Worm (Caenorhabditis elegans) whole organism, L1 larva: ENCODE data around the gene Y50E8A.22.

Experiments
- aha-1 ChIP-seq: fragments of 150-350 bp; optimal IDR thresholded peaks from 2 replicates; lab custom pipeline; 2014; ENCODE audit warnings: missing biosample characterization, missing genetic modification characterization
- alr-1 ChIP-seq: fragments of 200-800 bp; sonication (Bioruptor generic); optimal IDR thresholded peaks from 2 replicates; lab custom pipeline; 2018; ENCODE audit warnings: borderline replicate concordance, mild to moderate bottlenecking, missing genetic modification characterization, missing compliant biosample characterization
- aly-2 ChIP-seq: fragments of 150-350 bp; optimal IDR thresholded peaks from 2 replicates; lab custom pipeline; 2014; ENCODE audit warnings: missing biosample characterization, missing genetic modification characterization
- ceh-90 ChIP-seq: sonication (generic microtip); optimal IDR thresholded peaks from 2 replicates; lab custom pipeline; 2016; ENCODE audit warnings: missing genetic modification characterization, missing compliant biosample characterization
- lin-39 ChIP-seq: fragments of 150-350 bp; optimal IDR thresholded peaks from 2 replicates; lab custom pipeline; 2014; ENCODE audit warnings: missing biosample characterization, missing genetic modification reagents, missing genetic modification characterization
- nhr-77 ChIP-seq: fragments of 150-350 bp; optimal IDR thresholded peaks from 2 replicates; lab custom pipeline; 2014; ENCODE audit warnings: missing biosample characterization, missing genetic modification characterization
- pag-3 ChIP-seq: sonication (generic microtip); optimal IDR thresholded peaks from 2 replicates; lab custom pipeline; 2017; ENCODE audit warnings: missing genetic modification characterization, mild to moderate bottlenecking, missing compliant biosample characterization, antibody characterized with exemption, borderline replicate concordance; ENCODE audit not compliant: insufficient read depth
- pax-3 ChIP-seq: fragments of 200-800 bp; sonication (Bioruptor generic); optimal IDR thresholded peaks from 2 replicates; lab custom pipeline; 2018; ENCODE audit warnings: mild to moderate bottlenecking, missing genetic modification characterization, moderate library complexity, missing compliant biosample characterization
- skn-1 ChIP-seq: fragments of 150-350 bp; optimal IDR thresholded peaks from 2 replicates; lab custom pipeline; 2014; ENCODE audit warnings: missing biosample characterization, missing genetic modification characterization
- sptf-1 ChIP-seq: fragments of 150-350 bp; optimal IDR thresholded peaks from 2 replicates; lab custom pipeline; 2014; ENCODE audit warnings: missing biosample characterization, missing genetic modification characterization
- unc-62 ChIP-seq: fragments of 150-350 bp; optimal IDR thresholded peaks from 2 replicates; lab custom pipeline; 2014; ENCODE audit warnings: missing biosample characterization, missing genetic modification reagents, missing genetic modification characterization
- zag-1 ChIP-seq: fragments of 150-350 bp; optimal IDR thresholded peaks from 2 replicates; lab custom pipeline; 2014; ENCODE audit warnings: missing biosample characterization, missing genetic modification characterization

DNA sequence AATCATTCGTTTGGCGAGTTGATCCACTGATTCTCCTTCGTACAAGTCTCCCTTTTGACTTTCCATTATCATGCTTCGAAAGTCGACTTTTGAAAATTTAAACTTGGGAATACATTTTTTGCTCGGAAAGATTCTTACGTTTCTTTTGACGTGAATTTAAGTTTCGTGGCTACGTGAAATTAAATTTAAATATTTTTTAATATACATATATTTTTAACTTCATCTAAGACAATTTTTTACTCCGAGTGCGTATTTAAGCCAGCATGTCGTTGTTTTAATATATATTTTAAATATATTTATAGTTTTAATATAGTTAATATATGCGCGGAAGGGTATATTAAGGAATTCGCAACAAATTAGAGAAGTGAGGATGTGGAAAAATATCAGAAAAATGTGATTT lies 33.3 kb downstream of the Y50E8A.22 start, which contains the start of gene R08A2.2:
- TF ChIP-seq unc-62: no peak
- no peak for TF ChIP-seq zag-1 (tag; lab: Kevin White, UChicago)
- no peak for TF ChIP-seq pax-3 (tag; lab: Kevin White, UChicago)
- no peak for TF ChIP-seq skn-1 (tag; lab: Kevin White, UChicago)
- no peak for TF ChIP-seq sptf-1
- TF ChIP-seq aha-1 (tag; lab: Kevin White, UChicago): no peak
- TF ChIP-seq ceh-90 (tag; lab: Kevin White, UChicago): no peak
- no peak for TF ChIP-seq pag-3
- TF ChIP-seq alr-1: no peak
- TF ChIP-seq aly-2 (tag; lab: Kevin White, UChicago): no peak
- no peak for TF ChIP-seq nhr-77 (tag; lab: Kevin White, UChicago)
- no peak for TF ChIP-seq lin-39
